Worm (Caenorhabditis elegans): ENCODE data around the gene lsd-1.

lsd-1 gene

ce11 chrX:11948184-11948894, at the start of gene lsd-1:
TSS of gene lsd-1 (plus strand) at chrX:11948844.
- TF ChIP-seq nhr-11 (tag; optimal IDR thresholded peaks at IDR 0.05): no peak
- no peak for TF ChIP-seq egl-5 (tag; optimal IDR thresholded peaks at IDR 0.05)
- peak; percentile 64 for TF ChIP-seq hmg-11 (tag; optimal IDR thresholded peaks at IDR 0.05)
- TF ChIP-seq pqm-1 (tag; optimal IDR thresholded peaks at IDR 0.05): no peak
- peak; percentile 50 for TF ChIP-seq pha-4 (tag; optimal IDR thresholded peaks at IDR 0.05)
- TF ChIP-seq elt-2 (tag; optimal IDR thresholded peaks at IDR 0.05): peak; percentile 6
- TF ChIP-seq eor-1 (tag; optimal IDR thresholded peaks at IDR 0.05): no peak
- TF ChIP-seq ZK546.5 (tag; optimal IDR thresholded peaks at IDR 0.05): no peak

DNA sequence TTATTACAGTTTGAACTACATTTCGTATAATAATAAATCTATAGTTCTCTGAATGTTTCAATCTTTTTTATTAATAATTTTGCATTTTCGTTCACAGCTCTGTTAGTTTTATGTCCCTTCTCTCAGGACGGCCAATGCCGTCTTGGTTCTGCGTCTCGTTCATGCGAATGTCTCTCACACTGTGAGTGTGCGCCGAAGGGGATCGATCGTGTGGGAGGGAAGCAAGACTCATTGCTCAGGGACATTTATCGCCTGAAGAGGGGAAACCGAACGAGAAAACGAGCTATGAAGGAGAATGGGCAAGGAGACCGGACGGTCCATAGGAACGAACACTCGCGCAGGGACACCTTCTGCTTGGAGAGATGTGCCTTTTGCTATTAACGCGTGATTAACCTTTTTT, 49.6 kb upstream of the lsd-1 start:
- peak; percentile 72 for TF ChIP-seq ceh-28 (tag; optimal IDR thresholded peaks at IDR 0.05)
- no peak for TF ChIP-seq nhr-76 (tag; optimal IDR thresholded peaks at IDR 0.05)
- peak; percentile 54 for TF ChIP-seq lin-39 (tag; optimal IDR thresholded peaks at IDR 0.05)
- TF ChIP-seq nhr-25 (tag; optimal IDR thresholded peaks at IDR 0.05): no peak

DNA sequence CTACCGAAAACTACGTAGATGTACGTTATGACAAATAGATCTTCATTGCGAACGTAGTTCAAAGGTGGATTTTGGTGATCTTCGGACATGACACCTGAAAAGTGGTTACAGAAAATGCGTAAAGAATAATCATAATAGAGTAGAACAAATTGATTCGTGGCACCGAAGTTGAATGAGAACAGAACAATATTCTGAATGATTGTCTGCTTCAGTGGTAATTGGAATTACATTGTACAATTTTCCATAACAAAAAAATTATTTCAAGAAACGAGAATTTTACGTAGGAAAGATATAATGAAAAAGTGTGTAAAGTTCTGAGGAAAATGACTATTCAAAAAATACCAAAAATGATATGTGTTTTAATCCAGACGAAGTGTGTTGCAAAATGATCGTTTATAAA, 46.0 kb upstream of the lsd-1 start, which contains the start of gene Y62H9A.10:
Y62H9A.10 (minus strand) TSS at position 101 of the 400 bp plus-strand sequence.
- TF ChIP-seq nhr-23 (tag; optimal IDR thresholded peaks at IDR 0.05): no peak

DNA sequence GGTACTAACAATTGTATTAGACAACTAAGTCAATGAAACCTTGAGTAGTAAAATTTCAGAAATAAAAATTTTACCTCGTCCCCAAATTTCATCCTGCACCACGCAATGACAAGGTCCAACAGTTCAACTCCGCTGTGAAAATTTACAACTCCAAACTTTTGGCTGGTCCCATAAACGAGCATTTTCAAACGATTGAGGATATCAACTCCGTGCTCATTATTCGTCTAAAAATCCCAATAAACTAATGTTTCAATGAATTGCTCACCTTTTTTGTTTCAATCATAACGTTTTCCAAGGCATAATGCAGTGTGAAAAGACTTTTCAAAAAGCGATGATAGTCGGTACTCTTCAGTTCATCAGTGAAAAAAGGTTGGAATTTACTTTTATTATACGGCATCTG, 42.0 kb upstream of the lsd-1 start:
- TF ChIP-seq egl-27 (tag; optimal IDR thresholded peaks at IDR 0.05) (no peak), elt-3 (tag; optimal IDR thresholded peaks at IDR 0.05) (no peak), pqm-1 (tag; optimal IDR thresholded peaks at IDR 0.05) (no peak), ztf-4 (tag; optimal IDR thresholded peaks at IDR 0.05) (no peak), nhr-11 (tag; optimal IDR thresholded peaks at IDR 0.05) (no peak), ceh-28 (tag; optimal IDR thresholded peaks at IDR 0.05) (no peak), hmg-11 (tag; optimal IDR thresholded peaks at IDR 0.05) (no peak), fkh-10 (GFP tag; optimal IDR thresholded peaks at IDR 0.05) (no peak), nhr-25 (tag; optimal IDR thresholded peaks at IDR 0.05) (no peak), fkh-2 (tag; optimal IDR thresholded peaks at IDR 0.05) (no peak), ceh-9 (tag; optimal IDR thresholded peaks at IDR 0.05) (no peak), egl-5 (tag; optimal IDR thresholded peaks at IDR 0.05) (no peak), unc-62 (GFP tag; optimal IDR thresholded peaks at IDR 0.05) (no peak), ztf-11 (tag; optimal IDR thresholded peaks at IDR 0.05) (no peak), nhr-76 (tag; optimal IDR thresholded peaks at IDR 0.05) (no peak), fos-1 (tag; optimal IDR thresholded peaks at IDR 0.05) (no peak), pha-4 (tag; optimal IDR thresholded peaks at IDR 0.05) (no peak)

- TF ChIP-seq ceh-28 (tag; optimal IDR thresholded peaks at IDR 0.05) (no peak), fkh-2 (tag; optimal IDR thresholded peaks at IDR 0.05) (no peak), ztf-4 (tag; optimal IDR thresholded peaks at IDR 0.05) (no peak), aly-2 (tag; optimal IDR thresholded peaks at IDR 0.05) (no peak), jun-1 (tag; optimal IDR thresholded peaks at IDR 0.05) (no peak), nhr-67 (tag; optimal IDR thresholded peaks at IDR 0.05) (no peak), nfya-1 (tag; optimal IDR thresholded peaks at IDR 0.05; ENCODE audit: insufficient read depth) (no peak), nhr-77 (tag; optimal IDR thresholded peaks at IDR 0.05) (no peak), ceh-82 (tag; optimal IDR thresholded peaks at IDR 0.05) (no peak), lin-39 (tag; optimal IDR thresholded peaks at IDR 0.05) (no peak), eor-1 (tag; optimal IDR thresholded peaks at IDR 0.05) (no peak)
Observed at ce11 chrX:11907263-11907662, 41.4 kb upstream of the lsd-1 start, which contains the start of gene Y62H9A.11. TSS of gene Y62H9A.11 (minus strand) at chrX:11907363.

ce11 chrX:11908226-11908625, 40.4 kb upstream of the lsd-1 start:
- no peak for TF ChIP-seq nhr-28 (tag; optimal IDR thresholded peaks at IDR 0.05)
- TF ChIP-seq nfya-1 (tag; optimal IDR thresholded peaks at IDR 0.05; ENCODE audit: insufficient read depth): no peak
- peak; percentile 56 for TF ChIP-seq elt-2 (tag; optimal IDR thresholded peaks at IDR 0.05)
- TF ChIP-seq pha-4 (tag; optimal IDR thresholded peaks at IDR 0.05): peak; percentile 41
- no peak for TF ChIP-seq ceh-16 (tag; optimal IDR thresholded peaks at IDR 0.05)
- TF ChIP-seq pqm-1 (tag; optimal IDR thresholded peaks at IDR 0.05): no peak
